Fruit fly (Drosophila melanogaster): ENCODE measurements around the gene CG33985.

dm6 chr3L:15509398-15509797, 17.2 kb downstream of the CG33985 start, which contains the start of the genes gdl and gdl-ORF39:
- no peak for TF ChIP-seq dl (GFP tag; optimal IDR thresholded peaks at IDR 0.05; ENCODE audit: insufficient read depth in 1 of 2, partially characterized antibody in 2 of 2)
- no peak for TF ChIP-seq CG32264 (GFP tag; optimal IDR thresholded peaks at IDR 0.05)
- TF ChIP-seq Hr78 (GFP tag; optimal IDR thresholded peaks at IDR 0.05): no peak
- no peak for TF ChIP-seq fru (GFP tag; optimal IDR thresholded peaks at IDR 0.05)
- no peak for TF ChIP-seq pan (optimal IDR thresholded peaks at IDR 0.05)
- no peak for TF ChIP-seq Hr83 (GFP tag; optimal IDR thresholded peaks at IDR 0.05; ENCODE audit: poor library complexity, severe bottlenecking)
- TF ChIP-seq Myc (optimal IDR thresholded peaks at IDR 0.05): no peak
- no peak for TF ChIP-seq br (GFP tag; optimal IDR thresholded peaks at IDR 0.05)
- TF ChIP-seq dsf (GFP tag; optimal IDR thresholded peaks at IDR 0.05; ENCODE audit: borderline replicate concordance): no peak
- no peak for TF ChIP-seq Dfd (GFP tag; optimal IDR thresholded peaks at IDR 0.05)
- TF ChIP-seq psq (GFP tag; optimal IDR thresholded peaks at IDR 0.05): no peak
- TF ChIP-seq N (GFP tag; optimal IDR thresholded peaks at IDR 0.05): no peak
- TF ChIP-seq brk (GFP tag; optimal IDR thresholded peaks at IDR 0.05): no peak
- TF ChIP-seq jim (GFP tag; optimal IDR thresholded peaks at IDR 0.05): no peak
